Fruit fly (Drosophila melanogaster) whole organism, pupa: ENCODE results near the gene CG2247.

Experiments
- CG12605 ChIP-seq: fragments of 200-800 bp; sonication (Bioruptor generic); IDR thresholded peaks from 2 replicates; pipeline ENCODE4 v1.3.6; 2022; ENCODE audit warnings: missing biosample characterization, missing genetic modification characterization
- CG14655 ChIP-seq: fragments of 200-800 bp; sonication (Bioruptor generic); optimal IDR thresholded peaks from 3 replicates; lab custom pipeline; 2017; ENCODE audit warnings: mild to moderate bottlenecking, missing biosample characterization, missing genetic modification reagents, missing genetic modification characterization
- CG15710 ChIP-seq: fragments of 200-800 bp; sonication (Bioruptor generic); optimal IDR thresholded peaks from 2 replicates; lab custom pipeline; 2018; ENCODE audit warnings: missing biosample characterization, mild to moderate bottlenecking, missing genetic modification characterization, moderate library complexity
- CG34367 ChIP-seq: fragments of 200-800 bp; sonication (Bioruptor generic); optimal IDR thresholded peaks from 2 replicates; lab custom pipeline; 2018; ENCODE audit warnings: missing biosample characterization, mild to moderate bottlenecking, missing genetic modification characterization
- CG8159 ChIP-seq: fragments of 200-800 bp; sonication (Bioruptor generic); optimal IDR thresholded peaks from 3 replicates; lab custom pipeline; 2018; ENCODE audit warnings: missing biosample characterization, mild to moderate bottlenecking, missing genetic modification characterization, moderate library complexity
- CG8301 ChIP-seq: fragments of 200-800 bp; sonication (Bioruptor generic); optimal IDR thresholded peaks from 2 replicates; lab custom pipeline; 2018; ENCODE audit warnings: missing biosample characterization, mild to moderate bottlenecking, missing genetic modification characterization
- EcR ChIP-seq: fragments of 200-800 bp; sonication (Bioruptor generic); optimal IDR thresholded peaks from 3 replicates; lab custom pipeline; 2019; ENCODE audit warnings: missing biosample characterization, missing genetic modification characterization, mild to moderate bottlenecking, moderate library complexity, missing genetic modification reagents
- fd96Ca ChIP-seq: fragments of 200-800 bp; sonication (Bioruptor generic); IDR thresholded peaks from 3 replicates; pipeline ENCODE4 v1.3.6; 2022; ENCODE audit warnings: missing biosample characterization, missing genetic modification characterization
- gl ChIP-seq: fragments of 200-800 bp; sonication (Bioruptor generic); optimal IDR thresholded peaks from 2 replicates; lab custom pipeline; 2018; ENCODE audit warnings: missing biosample characterization, mild to moderate bottlenecking, missing genetic modification characterization

- TF ChIP-seq CG34367 (tag; lab: Kevin White, UChicago) (peak; percentile 84), CG8159 (peak; percentile 89), CG12605 (GFP tag; lab: Robert Waterston, UW) (peak; percentile 85), CG8301 (tag; lab: Kevin White, UChicago) (peak; percentile 92), gl (tag; lab: Kevin White, UChicago) (peak; percentile 42), EcR (no peak), fd96Ca (GFP tag; lab: Robert Waterston, UW) (peak; percentile 88), CG15710 (peak; percentile 89), CG14655 (GFP tag; lab: Kevin White, UChicago) (peak; percentile 95)
These were observed 47.6 kb upstream of the CG2247 start for dm6 chrX:11659080-11659479.
